Worm (Caenorhabditis elegans) whole organism, mixed stage, embryonic: ENCODE measurements around the gene C31B8.7.

Experiments used
- M03D4.4 ChIP-seq: sonication (generic microtip); optimal IDR thresholded peaks from 2 replicates; lab custom pipeline; 2017; ENCODE audit warnings: mild to moderate bottlenecking, missing genetic modification characterization, missing compliant biosample characterization
- blmp-1 ChIP-seq: fragments of 150-350 bp; optimal IDR thresholded peaks from 2 replicates; lab custom pipeline; 2014; ENCODE audit warnings: missing biosample characterization, missing genetic modification characterization
- ceh-83 ChIP-seq: fragments of 200-800 bp; sonication (Bioruptor generic); optimal IDR thresholded peaks from 2 replicates; lab custom pipeline; 2018; ENCODE audit warnings: mild to moderate bottlenecking, missing genetic modification characterization, missing compliant biosample characterization
- lin-13 ChIP-seq: fragments of 150-350 bp; optimal IDR thresholded peaks from 2 replicates; lab custom pipeline; 2014; ENCODE audit warnings: missing biosample characterization, missing genetic modification characterization
- lsy-2 ChIP-seq: fragments of 150-350 bp; optimal IDR thresholded peaks from 2 replicates; lab custom pipeline; 2014; ENCODE audit warnings: missing biosample characterization, missing genetic modification characterization
- nhr-28 ChIP-seq: fragments of 150-350 bp; optimal IDR thresholded peaks from 2 replicates; lab custom pipeline; 2014; ENCODE audit warnings: missing biosample characterization, missing genetic modification characterization
- snpc-4 ChIP-seq: fragments of 150-350 bp; optimal IDR thresholded peaks from 2 replicates; lab custom pipeline; 2014; ENCODE audit warnings: missing biosample characterization, missing genetic modification characterization
- unc-62 ChIP-seq: fragments of 150-350 bp; optimal IDR thresholded peaks from 2 replicates; lab custom pipeline; 2014; ENCODE audit warnings: missing biosample characterization, missing genetic modification reagents, missing genetic modification characterization
- zip-8 ChIP-seq: fragments of 150-350 bp; optimal IDR thresholded peaks from 2 replicates; lab custom pipeline; 2014; ENCODE audit warnings: missing biosample characterization, missing genetic modification characterization
- ztf-11 ChIP-seq: fragments of 150-350 bp; optimal IDR thresholded peaks from 2 replicates; lab custom pipeline; 2014; ENCODE audit warnings: missing biosample characterization, missing genetic modification characterization

DNA sequence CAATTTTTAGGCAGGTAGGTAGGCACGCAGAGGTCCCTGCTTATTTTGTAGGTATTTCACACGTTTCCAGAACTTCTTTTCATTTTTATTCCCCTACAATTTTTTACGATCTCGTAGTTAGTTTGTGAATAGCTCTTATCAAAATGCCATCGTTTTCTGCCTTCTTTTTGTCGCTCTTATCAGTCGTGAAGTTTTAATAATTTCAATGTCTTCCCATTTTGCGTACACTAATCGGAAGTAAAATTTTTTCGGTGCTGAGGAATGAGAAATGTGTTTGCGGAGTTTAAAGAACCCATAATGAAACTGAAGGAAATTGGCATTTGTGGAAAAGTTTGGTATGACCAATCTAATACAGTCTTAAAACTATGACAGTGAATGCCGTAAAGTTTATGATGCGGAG, 22.8 kb downstream of the C31B8.7 start:
- TF ChIP-seq unc-62 (GFP tag; lab: Kevin White, UChicago), result no peak
- TF ChIP-seq lsy-2 (tag; lab: Kevin White, UChicago), result no peak
- no peak for TF ChIP-seq ceh-83 (GFP tag; lab: Kevin White, UChicago)
- no peak for TF ChIP-seq blmp-1 (tag; lab: Kevin White, UChicago)
- TF ChIP-seq snpc-4 (tag; lab: Kevin White, UChicago), result no peak
- TF ChIP-seq M03D4.4 (tag; lab: Kevin White, UChicago), result no peak
- TF ChIP-seq ztf-11 (tag; lab: Kevin White, UChicago), result no peak
- TF ChIP-seq zip-8 (tag; lab: Kevin White, UChicago), result no peak
- TF ChIP-seq nhr-28 (tag; lab: Kevin White, UChicago), result no peak
- no peak for TF ChIP-seq lin-13 (tag; lab: Kevin White, UChicago)
